Worm (Caenorhabditis elegans): ENCODE results near the gene odr-10.

The odr-10 gene

DNA sequence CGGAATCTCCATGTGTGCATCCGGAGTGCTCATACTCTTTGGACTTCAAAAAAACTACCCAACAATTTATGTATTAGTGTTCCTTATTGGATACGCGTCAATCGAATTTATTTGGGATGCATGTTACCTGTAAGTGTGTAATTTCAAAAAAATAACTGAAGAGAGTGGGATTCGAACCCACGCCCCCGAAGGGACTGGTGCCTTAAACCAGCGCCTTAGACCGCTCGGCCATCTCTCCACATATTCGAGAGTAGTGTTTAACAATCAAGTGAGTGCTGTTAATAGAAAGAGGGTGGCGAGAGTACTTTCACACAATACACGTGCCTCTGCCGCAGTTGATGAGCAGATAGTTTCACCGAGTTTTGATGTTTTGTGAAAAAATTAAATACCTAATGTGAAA is 37.2 kb upstream of the odr-10 start (continued):
- TF ChIP-seq sox-2 (GFP tag; IDR thresholded peaks at IDR 0.05), result peak; percentile 35; the same call in 1 of the 2 replicates
- TF ChIP-seq pax-1 (tag; optimal IDR thresholded peaks at IDR 0.05), result no peak
- peak; percentile 36 for TF ChIP-seq ceh-34 (tag; optimal IDR thresholded peaks at IDR 0.05)
- peak; percentile 48 for TF ChIP-seq Y22D7AL.16 (tag; optimal IDR thresholded peaks at IDR 0.05)
- TF ChIP-seq ceh-22 (tag; optimal IDR thresholded peaks at IDR 0.05), result no peak
- peak; percentile 65 for TF ChIP-seq ceh-14 (tag; optimal IDR thresholded peaks at IDR 0.05)
- TF ChIP-seq ttx-3 (tag; optimal IDR thresholded peaks at IDR 0.05), result peak; percentile 50
- peak; percentile 33 for TF ChIP-seq ceh-18 (tag; optimal IDR thresholded peaks at IDR 0.05)
- TF ChIP-seq ceh-31 (tag; optimal IDR thresholded peaks at IDR 0.05), result peak; percentile 38
- peak; percentile 27 for TF ChIP-seq ceh-24 (tag; optimal IDR thresholded peaks at IDR 0.05)
- no peak for TF ChIP-seq ceh-9 (tag; optimal IDR thresholded peaks at IDR 0.05)
- TF ChIP-seq npax-4 (tag; optimal IDR thresholded peaks at IDR 0.05), result peak; percentile 38
- peak; percentile 39 for TF ChIP-seq ceh-2 (tag; optimal IDR thresholded peaks at IDR 0.05)
- peak; percentile 73 for TF ChIP-seq syd-9 (tag; optimal IDR thresholded peaks at IDR 0.05)
- TF ChIP-seq elt-2 (tag; optimal IDR thresholded peaks at IDR 0.05), result peak; percentile 77
- TF ChIP-seq ets-4 (tag; optimal IDR thresholded peaks at IDR 0.05), result peak; percentile 17
- TF ChIP-seq T23F11.4 (GFP tag; optimal IDR thresholded peaks at IDR 0.05), result peak; percentile 10

DNA sequence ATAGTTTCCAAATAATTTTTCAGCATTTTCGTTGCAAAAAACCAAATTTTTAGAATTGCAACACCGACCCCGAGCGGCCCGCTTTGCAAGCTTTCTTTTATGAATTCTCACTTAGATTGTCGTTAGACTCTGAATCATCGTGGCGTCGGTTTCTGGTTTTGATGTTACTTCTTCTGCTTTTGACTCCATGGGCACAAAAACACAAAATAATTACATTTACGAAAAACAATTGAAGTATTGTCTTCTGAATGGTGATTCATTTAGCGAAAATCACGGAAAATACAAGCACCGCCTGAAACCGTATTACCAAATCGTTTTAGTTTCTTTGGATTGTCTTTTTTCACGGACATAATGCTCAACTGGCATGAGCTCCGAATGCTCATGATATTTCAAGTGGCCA is 35.3 kb upstream of the odr-10 start, which contains the start of gene pes-23:
Gene pes-23, plus strand, starts transcription at position 301 of the 400 bp plus-strand sequence.
- no peak for TF ChIP-seq gmeb-2 (tag; optimal IDR thresholded peaks at IDR 0.05)
- TF ChIP-seq C08G9.2 (tag; optimal IDR thresholded peaks at IDR 0.05), result no peak
- no peak for TF ChIP-seq C38D4.7 (GFP tag; optimal IDR thresholded peaks at IDR 0.05)

DNA sequence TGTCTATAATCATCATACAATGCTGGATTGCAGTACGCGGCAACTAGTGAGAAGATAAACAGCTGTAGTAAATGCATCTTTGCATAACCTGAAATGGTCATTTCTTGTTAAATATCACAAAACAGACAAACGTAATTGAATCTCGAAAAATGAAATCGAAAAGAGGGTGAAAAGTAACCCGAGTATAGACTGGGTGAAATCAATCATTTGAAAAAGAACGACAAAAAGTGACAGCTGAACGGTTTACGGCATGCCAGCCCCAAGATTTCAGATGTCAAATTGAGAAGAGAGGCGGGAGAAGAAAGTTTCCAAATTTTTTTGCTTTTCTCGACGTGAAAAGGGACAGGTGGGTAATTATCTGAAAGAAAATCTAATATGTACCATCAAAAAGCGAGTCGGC is 34.1 kb upstream of the odr-10 start, which contains the start of gene F14B8.4:
Gene F14B8.4, minus strand, starts transcription at position 101 of the 400 bp plus-strand sequence.
- TF ChIP-seq sox-2 (GFP tag; IDR thresholded peaks at IDR 0.05), result no peak
- no peak for TF ChIP-seq fkh-6 (tag; optimal IDR thresholded peaks at IDR 0.05)
- no peak for TF ChIP-seq lim-6 (tag; optimal IDR thresholded peaks at IDR 0.05)
- no peak for TF ChIP-seq hlh-15 (tag; optimal IDR thresholded peaks at IDR 0.05)
- no peak for TF ChIP-seq elt-2 (tag; optimal IDR thresholded peaks at IDR 0.05)
- TF ChIP-seq ceh-30 (tag; optimal IDR thresholded peaks at IDR 0.05), result no peak
- TF ChIP-seq pqm-1 (tag; optimal IDR thresholded peaks at IDR 0.05), result no peak
- no peak for TF ChIP-seq ztf-16 (tag; optimal IDR thresholded peaks at IDR 0.05)
- no peak for TF ChIP-seq ceh-14 (tag; optimal IDR thresholded peaks at IDR 0.05)
- no peak for TF ChIP-seq ceh-45 (GFP tag; IDR thresholded peaks at IDR 0.05)
- no peak for TF ChIP-seq ceh-18 (tag; optimal IDR thresholded peaks at IDR 0.05)
- TF ChIP-seq F13H6.1 (tag; optimal IDR thresholded peaks at IDR 0.05), result no peak
- no peak for TF ChIP-seq ceh-48 (tag; optimal IDR thresholded peaks at IDR 0.05)
- no peak for TF ChIP-seq nhr-232 (tag; optimal IDR thresholded peaks at IDR 0.05)

DNA sequence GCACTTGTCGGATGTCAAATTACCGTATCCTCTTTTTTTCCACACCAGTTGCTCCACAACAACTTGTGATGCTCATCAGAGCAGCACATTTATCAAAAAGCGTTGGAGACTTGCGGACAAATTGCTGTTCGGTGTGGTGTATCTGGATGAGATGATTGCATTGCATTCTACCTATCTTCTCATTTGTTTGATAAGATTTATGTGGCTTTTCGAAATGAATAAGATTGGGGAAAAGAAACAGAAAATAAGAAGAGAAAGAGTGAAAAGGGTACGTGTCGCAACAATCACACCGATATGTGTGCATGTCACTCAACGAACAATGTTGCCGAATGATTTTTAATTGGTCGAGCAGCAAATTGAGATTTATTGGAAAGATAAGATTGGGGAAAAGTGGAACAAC is 28.4 kb upstream of the odr-10 start:
- TF ChIP-seq unc-55 (GFP tag; optimal IDR thresholded peaks at IDR 0.05), result peak; percentile 91
- no peak for TF ChIP-seq F13H6.1 (tag; optimal IDR thresholded peaks at IDR 0.05)
- TF ChIP-seq rnt-1 (tag; optimal IDR thresholded peaks at IDR 0.05), result peak; percentile 64
- TF ChIP-seq ceh-24 (tag; optimal IDR thresholded peaks at IDR 0.05), result no peak
- TF ChIP-seq C08G9.2 (tag; optimal IDR thresholded peaks at IDR 0.05), result no peak
- no peak for TF ChIP-seq ceh-45 (GFP tag; IDR thresholded peaks at IDR 0.05)
- no peak for TF ChIP-seq elt-4 (tag; optimal IDR thresholded peaks at IDR 0.05)

DNA sequence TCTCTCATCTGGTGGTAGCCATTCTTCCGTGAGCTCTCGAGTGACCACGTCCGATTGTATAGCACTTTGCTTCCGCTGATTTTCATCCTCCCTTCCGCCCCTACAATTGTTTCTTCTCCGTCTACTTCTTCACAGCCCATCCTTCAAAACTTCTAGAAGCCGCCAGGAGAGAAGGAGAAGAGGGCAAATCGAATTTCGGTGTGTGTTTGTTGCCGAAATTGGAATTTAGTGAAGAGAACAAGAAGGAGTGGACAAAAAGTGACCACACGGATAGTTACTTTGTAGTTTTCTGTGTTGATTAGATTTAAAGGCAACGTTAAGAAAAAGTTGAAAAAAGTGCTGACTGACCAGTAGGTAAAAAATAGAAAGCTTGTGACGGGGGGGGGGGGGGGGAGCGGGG is 27.3 kb upstream of the odr-10 start:
- TF ChIP-seq ceh-14 (tag; optimal IDR thresholded peaks at IDR 0.05) (no peak), ceh-31 (tag; optimal IDR thresholded peaks at IDR 0.05) (peak; percentile 40), unc-42 (tag; optimal IDR thresholded peaks at IDR 0.05) (peak; percentile 49), Y22D7AL.16 (tag; optimal IDR thresholded peaks at IDR 0.05) (no peak)

Data from whole organism, late embryonic.